Fruit fly (Drosophila melanogaster) whole organism, embryonic: ENCODE results near the gene CG31538.
A peak's percentile ranks its signal among the peaks of the same experiment; 100 is the strongest.

Source experiments
- Atf6 ChIP-seq: fragments of 200-800 bp; sonication (Bioruptor generic); IDR thresholded peaks from 2 replicates; pipeline ENCODE4 v1.3.6; 2022; ENCODE audit warnings: missing biosample characterization, missing genetic modification characterization
- CG10147 ChIP-seq: fragments of 200-800 bp; sonication (Bioruptor generic); optimal IDR thresholded peaks from 2 replicates; lab custom pipeline; 2019; ENCODE audit warnings: missing biosample characterization, mild to moderate bottlenecking, missing genetic modification characterization, moderate library complexity
- CG11093 ChIP-seq: fragments of 200-800 bp; sonication (Bioruptor generic); IDR thresholded peaks from 3 replicates; pipeline ENCODE4 v1.3.6; 2022; ENCODE audit warnings: missing biosample characterization, missing genetic modification characterization
- CG13894 ChIP-seq: fragments of 200-800 bp; sonication (Bioruptor generic); optimal IDR thresholded peaks from 3 replicates; lab custom pipeline; 2018; ENCODE audit warnings: missing biosample characterization, mild to moderate bottlenecking, missing genetic modification characterization, moderate library complexity
- CG2116 ChIP-seq: fragments of 200-800 bp; sonication (Bioruptor generic); optimal IDR thresholded peaks from 3 replicates; lab custom pipeline; 2018; ENCODE audit warnings: missing biosample characterization, mild to moderate bottlenecking, missing genetic modification characterization
- CG2129 ChIP-seq: fragments of 200-800 bp; sonication (Bioruptor generic); IDR thresholded peaks from 2 replicates; pipeline ENCODE4 v1.3.6; 2022; ENCODE audit warnings: missing biosample characterization, missing genetic modification characterization; ENCODE audit not compliant: partially characterized antibody
- CG30431 ChIP-seq: fragments of 200-800 bp; sonication (Bioruptor generic); optimal IDR thresholded peaks from 2 replicates; lab custom pipeline; 2017; ENCODE audit warnings: missing biosample characterization, missing genetic modification characterization
- CG3065 ChIP-seq: fragments of 200-800 bp; sonication (Bioruptor generic); optimal IDR thresholded peaks from 2 replicates; lab custom pipeline; 2016; ENCODE audit warnings: missing biosample characterization, missing genetic modification characterization
- CG31224 ChIP-seq: fragments of 200-800 bp; sonication (Bioruptor generic); IDR thresholded peaks from 2 replicates; pipeline ENCODE4 v1.3.6; 2022; ENCODE audit warnings: missing biosample characterization, missing genetic modification characterization
- CG3163 ChIP-seq: fragments of 200-800 bp; sonication (Bioruptor generic); optimal IDR thresholded peaks from 3 replicates; lab custom pipeline; 2016; ENCODE audit warnings: missing biosample characterization, missing genetic modification characterization
- CG32532 ChIP-seq: fragments of 200-800 bp; sonication (Bioruptor generic); IDR thresholded peaks from 2 replicates; pipeline ENCODE4 v1.3.6; 2022; ENCODE audit warnings: missing biosample characterization, missing genetic modification characterization
- CG34224 ChIP-seq: fragments of 200-800 bp; sonication (Bioruptor generic); IDR thresholded peaks from 3 replicates; pipeline ENCODE4 v1.3.6; 2022; ENCODE audit warnings: missing biosample characterization, missing genetic modification characterization; ENCODE audit not compliant: partially characterized antibody
- CG34422 ChIP-seq: fragments of 200-800 bp; sonication (Bioruptor generic); IDR thresholded peaks from 3 replicates; pipeline ENCODE4 v1.3.6; 2022; ENCODE audit warnings: missing biosample characterization, missing genetic modification characterization
- CG4424 ChIP-seq: fragments of 200-800 bp; sonication (Bioruptor generic); optimal IDR thresholded peaks from 3 replicates; lab custom pipeline; 2016; ENCODE audit warnings: missing biosample characterization, missing genetic modification characterization
- CG5180 ChIP-seq: fragments of 200-800 bp; sonication (Bioruptor generic); optimal IDR thresholded peaks from 3 replicates; lab custom pipeline; 2017; ENCODE audit warnings: missing biosample characterization, missing genetic modification characterization, mild to moderate bottlenecking, moderate library complexity, missing genetic modification reagents
- CG7372 ChIP-seq: fragments of 200-800 bp; sonication (Bioruptor generic); IDR thresholded peaks from 2 replicates; pipeline ENCODE4 v1.3.6; 2022; ENCODE audit warnings: missing biosample characterization, missing genetic modification characterization
- CG7745 ChIP-seq: fragments of 200-800 bp; sonication (Bioruptor generic); optimal IDR thresholded peaks from 2 replicates; lab custom pipeline; 2018; ENCODE audit warnings: missing biosample characterization, mild to moderate bottlenecking, missing genetic modification characterization, moderate library complexity
- CG8290 ChIP-seq, 3 experiments: fragments of 200-800 bp; sonication (Bioruptor generic); optimal IDR thresholded peaks; 2 replicates each; lab custom pipeline; 2016 to 2019; ENCODE audit warnings: missing biosample characterization in 3 of 3, missing genetic modification characterization in 3 of 3, mild to moderate bottlenecking in 2 of 3, moderate library complexity in 1 of 3
- CG9932 ChIP-seq: fragments of 200-800 bp; sonication (Bioruptor generic); IDR thresholded peaks from 2 replicates; pipeline ENCODE4 v1.3.6; 2022; ENCODE audit warnings: missing biosample characterization, missing genetic modification characterization
- D19B ChIP-seq: fragments of 200-800 bp; sonication (Bioruptor generic); optimal IDR thresholded peaks from 2 replicates; lab custom pipeline; 2017; ENCODE audit warnings: missing biosample characterization, mild to moderate bottlenecking, missing genetic modification characterization
- Dll ChIP-seq: fragments of 200-800 bp; sonication (Bioruptor generic); IDR thresholded peaks from 4 replicates; pipeline ENCODE4 v1.3.6; 2022; ENCODE audit warnings: missing biosample characterization, missing genetic modification characterization; ENCODE audit not compliant: partially characterized antibody
- Dref ChIP-seq: fragments of 200-800 bp; sonication (Bioruptor generic); IDR thresholded peaks from 2 replicates; pipeline ENCODE4 v1.3.6; 2022; ENCODE audit warnings: missing biosample characterization, missing genetic modification characterization
- Drgx ChIP-seq: fragments of 200-800 bp; sonication (Bioruptor generic); IDR thresholded peaks from 2 replicates; pipeline ENCODE4 v1.3.6; 2022; ENCODE audit warnings: missing biosample characterization, missing genetic modification characterization
- E2f2 ChIP-seq: fragments of 200-800 bp; sonication (Bioruptor generic); IDR thresholded peaks from 2 replicates; pipeline ENCODE4 v1.3.6; 2022; ENCODE audit warnings: missing biosample characterization, missing genetic modification characterization
- Lpt ChIP-seq: fragments of >200 bp; optimal IDR thresholded peaks from 2 replicates; lab custom pipeline; 2018; ENCODE audit warnings: missing biosample characterization, missing genetic modification characterization
- Med ChIP-seq: fragments of 200-800 bp; sonication (Bioruptor generic); peaks from one replicate; lab custom pipeline; 2016; ENCODE audit warnings: missing biosample characterization, missing genetic modification characterization, mild to moderate bottlenecking, inconsistent platforms, moderate library complexity
- NFAT ChIP-seq: fragments of 200-800 bp; sonication (Bioruptor generic); IDR thresholded peaks from 2 replicates; pipeline ENCODE4 v1.3.6; 2022; ENCODE audit warnings: missing biosample characterization, missing genetic modification characterization
- Optix ChIP-seq: fragments of 200-800 bp; sonication (Bioruptor generic); IDR thresholded peaks from 3 replicates; pipeline ENCODE4 v1.3.6; 2022; ENCODE audit warnings: missing biosample characterization, missing genetic modification characterization
- Pdp1 ChIP-seq, 2 experiments: fragments of 200-800 bp; sonication (Bioruptor generic); optimal IDR thresholded peaks; 3 replicates each; lab custom pipeline; 2016; ENCODE audit warnings: missing biosample characterization in 2 of 2, missing genetic modification characterization in 2 of 2, mild to moderate bottlenecking in 1 of 2, moderate library complexity in 1 of 2
- Rfx ChIP-seq: fragments of 200-800 bp; sonication (Bioruptor generic); IDR thresholded peaks from 2 replicates; pipeline ENCODE4 v1.3.6; 2022; ENCODE audit warnings: missing biosample characterization, missing genetic modification characterization
- Trl ChIP-seq, 3 experiments: fragments of >200 bp in 2 of 3; fragments of 200-800 bp in 1 of 3; sonication (Bioruptor generic) in 1 of 3; optimal IDR thresholded peaks; 2 replicates in 1 of 3; 3 replicates in 2 of 3; lab custom pipeline; 2016 to 2017; ENCODE audit warnings: missing biosample characterization in 1 of 3, missing genetic modification characterization in 1 of 3
- Xrp1 ChIP-seq: fragments of 200-800 bp; sonication (Bioruptor generic); IDR thresholded peaks from 2 replicates; pipeline ENCODE4 v1.3.6; 2022; ENCODE audit warnings: missing biosample characterization, missing genetic modification characterization
- al ChIP-seq: fragments of 200-800 bp; sonication (Bioruptor generic); IDR thresholded peaks from 2 replicates; pipeline ENCODE4 v1.3.6; 2022; ENCODE audit warnings: missing biosample characterization, missing genetic modification characterization
- cato ChIP-seq: fragments of 200-800 bp; sonication (Bioruptor generic); optimal IDR thresholded peaks from 2 replicates; lab custom pipeline; 2016; ENCODE audit warnings: missing biosample characterization, missing genetic modification characterization, borderline replicate concordance
- crol ChIP-seq: fragments of 200-800 bp; sonication (Bioruptor generic); IDR thresholded peaks from 2 replicates; pipeline ENCODE4 v1.3.6; 2022; ENCODE audit warnings: missing biosample characterization, missing genetic modification characterization
- dati ChIP-seq: fragments of 200-800 bp; sonication (Bioruptor generic); IDR thresholded peaks from 2 replicates; pipeline ENCODE4 v1.3.6; 2022; ENCODE audit warnings: missing biosample characterization, missing genetic modification characterization
- dysf ChIP-seq: fragments of 200-800 bp; sonication (Bioruptor generic); IDR thresholded peaks from 3 replicates; pipeline ENCODE4 v1.3.6; 2022; ENCODE audit warnings: missing biosample characterization, missing genetic modification characterization
- ems ChIP-seq: fragments of 200-800 bp; sonication (Bioruptor generic); optimal IDR thresholded peaks from 3 replicates; lab custom pipeline; 2016; ENCODE audit warnings: missing biosample characterization, missing genetic modification characterization
- insv ChIP-seq, 2 experiments: fragments of 200-800 bp; sonication (Bioruptor generic); optimal IDR thresholded peaks; 3 replicates each; lab custom pipeline; 2016 to 2018; ENCODE audit warnings: missing biosample characterization in 2 of 2, missing genetic modification characterization in 2 of 2
- kay ChIP-seq: fragments of 200-800 bp; sonication (Bioruptor generic); optimal IDR thresholded peaks from 2 replicates; lab custom pipeline; 2016; ENCODE audit warnings: missing biosample characterization, missing genetic modification characterization
- lbe ChIP-seq: fragments of 200-800 bp; sonication (Bioruptor generic); optimal IDR thresholded peaks from 2 replicates; lab custom pipeline; 2016; ENCODE audit warnings: missing biosample characterization, mild to moderate bottlenecking, missing genetic modification characterization
- nom ChIP-seq: fragments of 200-800 bp; sonication (Bioruptor generic); optimal IDR thresholded peaks from 2 replicates; lab custom pipeline; 2017; ENCODE audit warnings: missing biosample characterization, missing genetic modification characterization, mild to moderate bottlenecking, moderate library complexity, missing genetic modification reagents
- pho ChIP-seq: fragments of 200-800 bp; sonication (Bioruptor generic); optimal IDR thresholded peaks from 2 replicates; lab custom pipeline; 2016; ENCODE audit warnings: missing biosample characterization, missing genetic modification characterization
- pros ChIP-seq: fragments of 200-800 bp; sonication (Bioruptor generic); optimal IDR thresholded peaks from 3 replicates; lab custom pipeline; 2019; ENCODE audit warnings: missing biosample characterization, mild to moderate bottlenecking, missing genetic modification characterization, moderate library complexity
- repo ChIP-seq: fragments of 200-800 bp; sonication (Bioruptor generic); optimal IDR thresholded peaks from 2 replicates; lab custom pipeline; 2016; ENCODE audit warnings: missing biosample characterization, missing genetic modification characterization
- row ChIP-seq: fragments of 200-800 bp; sonication (Bioruptor generic); IDR thresholded peaks from 3 replicates; pipeline ENCODE4 v1.3.6; 2022; ENCODE audit warnings: missing biosample characterization, missing genetic modification characterization
- slbo ChIP-seq: fragments of 200-800 bp; sonication (Bioruptor generic); IDR thresholded peaks from 2 replicates; pipeline ENCODE4 v1.3.6; 2022; ENCODE audit warnings: missing biosample characterization, missing genetic modification characterization
- sna ChIP-seq: fragments of 200-800 bp; sonication (Bioruptor generic); IDR thresholded peaks from 2 replicates; pipeline ENCODE4 v1.3.6; 2022; ENCODE audit warnings: missing biosample characterization, missing genetic modification characterization; ENCODE audit not compliant: partially characterized antibody
- wdn ChIP-seq: fragments of 200-800 bp; sonication (Bioruptor generic); IDR thresholded peaks from 2 replicates; pipeline ENCODE4 v1.3.6; 2022; ENCODE audit warnings: missing biosample characterization, missing genetic modification characterization
- zfh2 ChIP-seq: fragments of 200-800 bp; sonication (Bioruptor generic); optimal IDR thresholded peaks from 2 replicates; lab custom pipeline; 2016; ENCODE audit warnings: missing biosample characterization, missing genetic modification characterization

CG31538 gene

DNA sequence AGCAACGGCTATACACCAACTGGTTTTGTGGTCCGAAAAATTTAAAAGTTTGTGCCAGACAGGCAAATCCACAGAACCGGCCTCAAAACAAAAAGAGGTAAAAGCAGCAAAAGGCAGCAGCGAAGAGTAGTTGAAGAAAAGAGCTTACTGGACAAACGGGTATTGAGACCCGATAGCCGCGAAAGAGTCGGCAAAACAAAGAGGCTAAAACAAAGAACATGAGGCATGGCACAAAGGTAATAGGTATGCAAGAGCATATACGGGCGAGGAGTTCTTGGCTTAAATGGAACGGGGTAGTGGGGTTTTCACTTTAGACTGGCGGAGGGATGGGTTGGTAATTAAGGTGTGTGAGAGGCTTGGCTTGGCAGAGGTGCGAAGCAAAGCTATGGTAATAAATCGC lies 3.5 kb upstream of the CG31538 start:
- TF ChIP-seq CG7745 (tag; lab: Kevin White, UChicago): no peak
- TF ChIP-seq zfh2 (GFP tag; lab: Kevin White, UChicago): peak; percentile 11
- TF ChIP-seq Lpt (GFP tag; lab: Kevin White, UChicago): no peak
- 0 out of 2 replicates have a peak, but pooled peaks have one; percentile 37 for TF ChIP-seq Atf6 (GFP tag; lab: Robert Waterston, UW)
- TF ChIP-seq kay (GFP tag; lab: Kevin White, UChicago): no peak
- peak; percentile 39; the same call in 1 of the 2 replicates for TF ChIP-seq Drgx (GFP tag; lab: Robert Waterston, UW)
- no peak for TF ChIP-seq Dref (GFP tag; lab: Robert Waterston, UW)
- no peak for TF ChIP-seq ems (GFP tag; lab: Kevin White, UChicago)
- no peak for TF ChIP-seq wdn
- peak; percentile 60 for TF ChIP-seq CG32532 (GFP tag; lab: Robert Waterston, UW)
- TF ChIP-seq Dll (GFP tag; lab: Robert Waterston, UW): no peak
- TF ChIP-seq CG34422 (GFP tag; lab: Robert Waterston, UW): no peak
- TF ChIP-seq al (GFP tag; lab: Robert Waterston, UW): 0 out of 2 replicates have a peak, but pooled peaks have one; percentile 13
- peak; percentile 45; the same call in 1 of the 2 replicates for TF ChIP-seq crol (GFP tag; lab: Robert Waterston, UW)
- peak; percentile 37 for TF ChIP-seq nom (GFP tag; lab: Kevin White, UChicago)
- TF ChIP-seq D19B (GFP tag; lab: Kevin White, UChicago): peak; percentile 74
- TF ChIP-seq slbo (GFP tag; lab: Robert Waterston, UW): peak; percentile 20; the same call in 1 of the 2 replicates
- no peak; the same call in 2 of the 3 replicates for TF ChIP-seq Optix (GFP tag; lab: Robert Waterston, UW)
- TF ChIP-seq CG10147 (GFP tag; lab: Kevin White, UChicago): no peak
- TF ChIP-seq CG9932 (GFP tag; lab: Robert Waterston, UW): peak; percentile 55
- no peak for TF ChIP-seq CG4424 (GFP tag; lab: Kevin White, UChicago)
- no peak for TF ChIP-seq pho (GFP tag; lab: Kevin White, UChicago)
- no peak for TF ChIP-seq repo (GFP tag; lab: Kevin White, UChicago)
- TF ChIP-seq dysf: no peak
- TF ChIP-seq CG34224 (GFP tag; lab: Robert Waterston, UW): 0 out of 3 replicates have a peak, but pooled peaks have one; percentile 20
- TF ChIP-seq insv (GFP tag; optimal IDR thresholded peaks at IDR 0.05; lab: Kevin White, UChicago): no peak
- TF ChIP-seq dati: no peak
- TF ChIP-seq CG2116 (GFP tag; lab: Kevin White, UChicago): no peak
- no peak for TF ChIP-seq CG7372 (GFP tag; lab: Robert Waterston, UW)
- TF ChIP-seq pros: no peak
- peak; percentile 29; the same call in 1 of the 2 replicates for TF ChIP-seq Xrp1
- peak; percentile 64 for TF ChIP-seq lbe
- TF ChIP-seq Rfx (GFP tag; lab: Robert Waterston, UW): peak; percentile 54
- TF ChIP-seq CG3163 (GFP tag; lab: Kevin White, UChicago): peak; percentile 41
- peak; percentile 13; the same call in 1 of the 2 replicates for TF ChIP-seq CG31224
- 0 out of 3 replicates have a peak, but pooled peaks have one; percentile 15 for TF ChIP-seq CG11093 (GFP tag; lab: Robert Waterston, UW)
- TF ChIP-seq E2f2: no peak
- peak; percentile 45 for TF ChIP-seq Med (GFP tag; lab: Kevin White, UChicago)
- TF ChIP-seq NFAT (GFP tag; lab: Robert Waterston, UW): peak; percentile 62; the same call in 1 of the 2 replicates
- no peak for TF ChIP-seq Pdp1 (GFP tag; optimal IDR thresholded peaks at IDR 0.05; lab: Kevin White, UChicago)
- no peak for TF ChIP-seq sna (GFP tag; lab: Robert Waterston, UW)
- no peak for TF ChIP-seq CG5180
- TF ChIP-seq CG30431: no peak
- TF ChIP-seq cato (GFP tag; lab: Kevin White, UChicago): no peak
- no peak for TF ChIP-seq CG8290 (GFP tag; optimal IDR thresholded peaks at IDR 0.05; lab: Kevin White, UChicago)
- TF ChIP-seq CG8290 (tag; optimal IDR thresholded peaks at IDR 0.05; lab: Kevin White, UChicago): peak in 1 of 2 experiments; percentile 12
- peak; percentile 40 for TF ChIP-seq CG13894 (tag; lab: Kevin White, UChicago)
- no peak for TF ChIP-seq CG2129 (GFP tag; lab: Robert Waterston, UW)
- peak; percentile 48; the same call in 2 of the 3 replicates for TF ChIP-seq row
- peak; percentile 1 to 35 for TF ChIP-seq Trl (optimal IDR thresholded peaks at IDR 0.05; lab: Kevin White, UChicago)
- no peak for TF ChIP-seq Trl (GFP tag; optimal IDR thresholded peaks at IDR 0.05; lab: Kevin White, UChicago)
- no peak for TF ChIP-seq CG3065
